Worm (Caenorhabditis elegans) whole organism, late embryonic: ENCODE measurements around the gene ajm-1.

Experiments
- T23F11.4 ChIP-seq: fragments of 200-800 bp; sonication (Bioruptor generic); optimal IDR thresholded peaks from 2 replicates; lab custom pipeline; 2018; ENCODE audit warnings: mild to moderate bottlenecking, missing genetic modification characterization, missing compliant biosample characterization
- ama-1 ChIP-seq: fragments of 150-350 bp; optimal IDR thresholded peaks from 2 replicates; lab custom pipeline; 2014
- ceh-18 ChIP-seq: sonication (generic microtip); optimal IDR thresholded peaks from 2 replicates; lab custom pipeline; 2016; ENCODE audit warnings: missing genetic modification characterization, missing compliant biosample characterization
- elt-4 ChIP-seq: sonication (generic microtip); optimal IDR thresholded peaks from 2 replicates; lab custom pipeline; 2016; ENCODE audit warnings: missing genetic modification characterization, missing compliant biosample characterization
- ets-4 ChIP-seq: sonication (generic microtip); optimal IDR thresholded peaks from 2 replicates; lab custom pipeline; 2016; ENCODE audit warnings: missing genetic modification characterization, missing compliant biosample characterization
- hlh-13 ChIP-seq: fragments of 200-800 bp; sonication (Bioruptor generic); optimal IDR thresholded peaks from 2 replicates; lab custom pipeline; 2018; ENCODE audit warnings: mild to moderate bottlenecking, missing genetic modification characterization, missing compliant biosample characterization
- hlh-8 ChIP-seq: sonication (generic microtip); optimal IDR thresholded peaks from 2 replicates; lab custom pipeline; 2016; ENCODE audit warnings: missing genotype, missing genetic modification characterization, missing compliant biosample characterization
- pag-3 ChIP-seq: sonication (generic microtip); optimal IDR thresholded peaks from 2 replicates; lab custom pipeline; 2016; ENCODE audit warnings: missing compliant biosample characterization, missing genetic modification characterization, borderline replicate concordance
- unc-3 ChIP-seq, 2 experiments: fragments of 200-800 bp in 1 of 2; sonication (Bioruptor generic) in 1 of 2; sonication (generic microtip) in 1 of 2; conservative IDR thresholded peaks in 1 of 2; optimal IDR thresholded peaks in 1 of 2; 2 replicates each; pipeline versions ENCODE4 v1.3.6 to Lab custom; 2016 to 2022; ENCODE audit warnings: missing compliant biosample characterization in 2 of 2, missing genetic modification characterization in 2 of 2, missing genetic modification reagents in 1 of 2

ce11 chrX:9035142-9035541 is 47.6 kb upstream of the ajm-1 start:
- no peak for TF ChIP-seq ets-4 (tag; lab: Kevin White, UChicago)
- no peak for TF ChIP-seq elt-4 (tag; lab: Kevin White, UChicago)
- TF ChIP-seq hlh-13 (GFP tag; lab: Kevin White, UChicago), result no peak
- no peak for TF ChIP-seq T23F11.4
- no peak for TF ChIP-seq ama-1
- TF ChIP-seq ceh-18 (tag; lab: Kevin White, UChicago), result no peak
- TF ChIP-seq pag-3 (tag; lab: Kevin White, UChicago), result no peak
- no peak for TF ChIP-seq unc-3 (GFP tag; conservative IDR thresholded peaks at IDR 0.05; lab: Robert Waterston, UW)
- TF ChIP-seq unc-3 (tag; optimal IDR thresholded peaks at IDR 0.05; lab: Kevin White, UChicago), result no peak
- no peak for TF ChIP-seq hlh-8 (tag; lab: Kevin White, UChicago)
